Worm (Caenorhabditis elegans) whole organism, midembryonic: ENCODE results near the gene Y54G11A.7.

Experiments used
- T22C8.4 ChIP-seq: fragments of 200-800 bp; sonication (Bioruptor generic); IDR thresholded peaks from 2 replicates; pipeline ENCODE4 v1.3.6; 2022; ENCODE audit warnings: missing genetic modification characterization, missing compliant biosample characterization
- flt-1 ChIP-seq: fragments of 200-800 bp; sonication (Bioruptor generic); IDR thresholded peaks from 2 replicates; pipeline ENCODE4 v1.3.6; 2022; ENCODE audit warnings: missing genetic modification characterization, missing compliant biosample characterization
- klf-2 ChIP-seq: fragments of 200-800 bp; sonication (Bioruptor generic); conservative IDR thresholded peaks from 2 replicates; pipeline ENCODE4 v1.3.6; 2022; ENCODE audit warnings: missing genetic modification reagents, missing genetic modification characterization, missing compliant biosample characterization
- med-1 ChIP-seq: sonication (generic microtip); optimal IDR thresholded peaks from 2 replicates; lab custom pipeline; 2017; ENCODE audit warnings: missing genetic modification characterization, mild to moderate bottlenecking, missing compliant biosample characterization, antibody characterized with exemption, missing genetic modification reagents; ENCODE audit not compliant: insufficient read depth
- ref-1 ChIP-seq: fragments of 200-800 bp; sonication (Bioruptor generic); conservative IDR thresholded peaks from 2 replicates; pipeline ENCODE4 v1.3.6; 2022; ENCODE audit warnings: missing genetic modification reagents, missing genetic modification characterization, missing compliant biosample characterization
- tab-1 ChIP-seq: fragments of 200-800 bp; sonication (Bioruptor generic); IDR thresholded peaks from 2 replicates; pipeline ENCODE4 v1.3.6; 2022; ENCODE audit warnings: missing genetic modification characterization, missing compliant biosample characterization
- ztf-29 ChIP-seq: fragments of 200-800 bp; sonication (Bioruptor generic); IDR thresholded peaks from 2 replicates; pipeline ENCODE4 v1.3.6; 2022; ENCODE audit warnings: missing genetic modification reagents, missing genetic modification characterization, missing compliant biosample characterization

ce11 chrII:14269142-14269593, 27.9 kb upstream of the Y54G11A.7 start, which contains the start of gene Y54G11A.1:
- TF ChIP-seq ztf-29 (GFP tag; lab: Robert Waterston, UW) (no peak), T22C8.4 (GFP tag; lab: Robert Waterston, UW) (no peak), flt-1 (no peak), tab-1 (no peak), klf-2 (GFP tag; lab: Robert Waterston, UW) (no peak), ref-1 (GFP tag; lab: Robert Waterston, UW) (no peak), med-1 (GFP tag; lab: Kevin White, UChicago) (no peak)
